Fruit fly (Drosophila melanogaster) whole organism: Measurements from ENCODE around the gene CG17612.

Experiments
- CG8478 ChIP-seq: fragments of >200 bp; optimal IDR thresholded peaks from 2 replicates; lab custom pipeline; 2018; ENCODE audit warnings: inconsistent platforms
- Dll ChIP-seq: fragments of >200 bp; optimal IDR thresholded peaks from 2 replicates; lab custom pipeline; 2017

dm6 chr2L:4348545-4348944 lies 34.0 kb downstream of the CG17612 start:
- no peak for TF ChIP-seq CG8478 (lab: Kevin White, UChicago)
- TF ChIP-seq Dll (lab: Kevin White, UChicago), result no peak
